Worm (Caenorhabditis elegans): ENCODE results near the gene F21C10.4.

The F21C10.4 gene

DNA sequence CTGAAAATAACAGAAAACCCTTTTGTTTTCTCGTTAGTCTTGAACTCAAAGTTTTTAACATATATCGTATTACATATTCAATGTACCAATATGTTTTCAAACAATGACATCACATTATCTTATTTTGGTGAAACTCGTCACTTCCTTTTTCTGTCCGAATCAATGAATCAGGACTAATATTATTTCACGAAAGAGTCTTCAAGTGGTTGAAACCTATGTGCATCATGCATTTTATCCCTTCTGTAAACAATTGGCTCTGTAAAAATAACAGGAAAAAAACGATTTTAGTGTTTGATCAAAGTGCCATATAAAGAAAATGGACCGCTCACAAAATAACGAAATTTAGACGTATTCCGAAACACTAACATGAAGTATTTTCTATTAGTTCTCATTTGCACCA lies 18.2 kb upstream of the F21C10.4 start, which contains the start of gene F21C10.18:
Gene F21C10.18 (plus strand): TSS at position 301 of the 400 bp plus-strand sequence.
- TF ChIP-seq egl-5 (tag; optimal IDR thresholded peaks at IDR 0.05) (no peak), R02D3.7 (tag; optimal IDR thresholded peaks at IDR 0.05) (no peak), pqm-1 (tag; optimal IDR thresholded peaks at IDR 0.05) (no peak), ceh-28 (tag; optimal IDR thresholded peaks at IDR 0.05) (no peak), lin-39 (tag; optimal IDR thresholded peaks at IDR 0.05) (no peak), nfya-1 (tag; optimal IDR thresholded peaks at IDR 0.05; ENCODE audit: insufficient read depth) (no peak), nhr-237 (tag; optimal IDR thresholded peaks at IDR 0.05) (no peak), ama-1 (optimal IDR thresholded peaks at IDR 0.05) (no peak), nhr-12 (tag; optimal IDR thresholded peaks at IDR 0.05) (no peak)

ce11 chrV:9109281-9109680 lies 17.1 kb upstream of the F21C10.4 start, which contains the start of gene pqn-31:
TSS of gene pqn-31 (plus strand) at chrV:9109581.
- TF ChIP-seq pha-4 (tag; optimal IDR thresholded peaks at IDR 0.05) (peak; percentile 37), nhr-237 (tag; optimal IDR thresholded peaks at IDR 0.05) (no peak)

DNA sequence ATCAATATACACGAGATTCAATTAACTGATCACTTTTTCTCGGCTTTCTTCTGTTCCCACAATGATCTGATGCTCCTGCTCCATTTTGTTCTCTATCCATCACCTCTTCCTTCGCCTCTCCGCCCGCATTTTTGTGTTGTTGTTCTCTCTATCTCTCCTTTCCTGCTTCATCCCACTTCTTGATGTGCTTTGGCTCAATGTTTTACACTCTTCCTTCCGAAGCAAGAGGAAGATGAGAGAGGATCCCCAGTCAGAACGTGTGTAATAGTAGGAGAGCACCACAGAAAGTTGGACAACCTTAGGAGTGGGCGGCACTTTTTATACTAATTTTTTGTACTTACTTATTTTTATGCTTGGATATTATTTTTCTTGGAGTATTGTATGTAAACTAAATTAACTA lies 14.5 kb upstream of the F21C10.4 start:
- no peak for TF ChIP-seq nfya-1 (tag; optimal IDR thresholded peaks at IDR 0.05; ENCODE audit: insufficient read depth)
- TF ChIP-seq egl-5 (tag; optimal IDR thresholded peaks at IDR 0.05) = no peak
- no peak for TF ChIP-seq lin-15B (tag; optimal IDR thresholded peaks at IDR 0.05)
- TF ChIP-seq elt-3 (tag; optimal IDR thresholded peaks at IDR 0.05) = no peak
- no peak for TF ChIP-seq elt-1 (tag; optimal IDR thresholded peaks at IDR 0.05)
- no peak for TF ChIP-seq R02D3.7 (tag; optimal IDR thresholded peaks at IDR 0.05)
- TF ChIP-seq nhr-77 (tag; optimal IDR thresholded peaks at IDR 0.05) = no peak
- no peak for TF ChIP-seq pqm-1 (tag; optimal IDR thresholded peaks at IDR 0.05)
- TF ChIP-seq skn-1 (tag; optimal IDR thresholded peaks at IDR 0.05) = no peak
- TF ChIP-seq ama-1 (optimal IDR thresholded peaks at IDR 0.05) = no peak
- no peak for TF ChIP-seq ztf-4 (tag; optimal IDR thresholded peaks at IDR 0.05)
- TF ChIP-seq nhr-23 (tag; optimal IDR thresholded peaks at IDR 0.05) = no peak
- no peak for TF ChIP-seq hmg-11 (tag; optimal IDR thresholded peaks at IDR 0.05)
- TF ChIP-seq daf-12 (tag; optimal IDR thresholded peaks at IDR 0.05) = no peak
- TF ChIP-seq nhr-237 (tag; optimal IDR thresholded peaks at IDR 0.05) = no peak
- no peak for TF ChIP-seq elt-2 (tag; optimal IDR thresholded peaks at IDR 0.05)
- TF ChIP-seq nhr-11 (tag; optimal IDR thresholded peaks at IDR 0.05) = no peak
- no peak for TF ChIP-seq ceh-16 (tag; optimal IDR thresholded peaks at IDR 0.05)
- no peak for TF ChIP-seq nhr-67 (tag; optimal IDR thresholded peaks at IDR 0.05)

DNA sequence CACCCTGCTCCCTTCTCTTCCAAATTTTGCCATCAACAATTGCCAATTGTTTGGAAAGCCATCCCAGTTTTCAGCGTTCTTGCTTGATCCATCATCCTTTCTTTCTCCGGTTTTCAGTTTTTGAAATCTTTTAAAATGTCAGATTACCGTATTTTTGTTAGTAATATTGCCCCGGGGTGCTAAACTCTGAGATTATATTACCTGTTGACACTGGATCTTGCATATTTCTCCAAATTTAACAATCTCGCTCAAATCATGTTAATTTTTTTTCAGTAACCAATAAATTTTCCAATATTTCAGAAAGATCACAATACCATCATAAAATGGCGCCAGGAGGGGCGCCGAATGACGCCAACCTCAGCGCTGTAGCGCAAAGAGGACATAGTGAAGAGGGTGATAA lies 13.9 kb upstream of the F21C10.4 start, which contains the start of gene F21C10.7:
Gene F21C10.7 (plus strand): TSS at position 301 of the 400 bp plus-strand sequence.
- TF ChIP-seq ztf-11 (tag; optimal IDR thresholded peaks at IDR 0.05) (no peak), nhr-67 (tag; optimal IDR thresholded peaks at IDR 0.05) (no peak), fkh-10 (GFP tag; optimal IDR thresholded peaks at IDR 0.05) (no peak), pha-4 (tag; optimal IDR thresholded peaks at IDR 0.05) (no peak), fkh-2 (tag; optimal IDR thresholded peaks at IDR 0.05) (no peak), ama-1 (optimal IDR thresholded peaks at IDR 0.05) (no peak), unc-62 (GFP tag; optimal IDR thresholded peaks at IDR 0.05) (no peak), sea-2 (GFP tag; optimal IDR thresholded peaks at IDR 0.05) (no peak), jun-1 (tag; optimal IDR thresholded peaks at IDR 0.05) (no peak), skn-1 (tag; optimal IDR thresholded peaks at IDR 0.05) (no peak), snpc-4 (tag; optimal IDR thresholded peaks at IDR 0.05) (no peak), ceh-28 (tag; optimal IDR thresholded peaks at IDR 0.05) (no peak), lin-15B (tag; optimal IDR thresholded peaks at IDR 0.05) (no peak), nhr-25 (tag; optimal IDR thresholded peaks at IDR 0.05) (no peak), nhr-28 (tag; optimal IDR thresholded peaks at IDR 0.05) (no peak), elt-3 (tag; optimal IDR thresholded peaks at IDR 0.05) (no peak), hmg-11 (tag; optimal IDR thresholded peaks at IDR 0.05) (no peak), nhr-77 (tag; optimal IDR thresholded peaks at IDR 0.05) (no peak), R02D3.7 (tag; optimal IDR thresholded peaks at IDR 0.05) (no peak), ztf-4 (tag; optimal IDR thresholded peaks at IDR 0.05) (no peak)

DNA sequence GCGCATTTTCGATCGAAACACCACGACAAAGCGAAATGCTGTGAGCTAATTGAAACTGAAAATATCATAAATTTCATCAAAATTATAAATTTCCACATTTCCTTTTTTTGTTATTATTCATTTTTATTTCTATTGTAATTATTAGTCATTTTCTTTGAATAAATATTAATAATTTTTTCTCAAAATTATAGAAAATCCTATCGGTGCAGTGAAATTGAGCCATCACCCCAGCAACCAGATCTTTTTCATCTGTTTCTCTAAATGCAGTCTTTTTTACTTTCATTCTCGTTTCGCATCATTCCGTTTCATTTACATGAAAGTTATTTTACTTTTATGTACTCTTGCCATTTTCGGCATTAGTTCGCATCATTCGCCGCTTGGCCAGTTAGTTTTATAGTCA lies 4.4 kb upstream of the F21C10.4 start, which contains the start of gene F21C10.13:
Gene F21C10.13 (plus strand): TSS at position 301 of the 400 bp plus-strand sequence.
- TF ChIP-seq aly-2 (tag; optimal IDR thresholded peaks at IDR 0.05) (no peak), jun-1 (tag; optimal IDR thresholded peaks at IDR 0.05) (no peak), nhr-237 (tag; optimal IDR thresholded peaks at IDR 0.05) (no peak), eor-1 (tag; optimal IDR thresholded peaks at IDR 0.05) (no peak), hmg-11 (tag; optimal IDR thresholded peaks at IDR 0.05) (no peak), ama-1 (optimal IDR thresholded peaks at IDR 0.05) (no peak), nhr-25 (tag; optimal IDR thresholded peaks at IDR 0.05) (no peak), nhr-67 (tag; optimal IDR thresholded peaks at IDR 0.05) (no peak), lin-15B (tag; optimal IDR thresholded peaks at IDR 0.05) (no peak), egl-27 (tag; optimal IDR thresholded peaks at IDR 0.05) (no peak), pqm-1 (tag; optimal IDR thresholded peaks at IDR 0.05) (no peak), ceh-82 (tag; optimal IDR thresholded peaks at IDR 0.05) (no peak), ceh-28 (tag; optimal IDR thresholded peaks at IDR 0.05) (no peak), nhr-11 (tag; optimal IDR thresholded peaks at IDR 0.05) (no peak), ztf-11 (tag; optimal IDR thresholded peaks at IDR 0.05) (no peak), zag-1 (tag; optimal IDR thresholded peaks at IDR 0.05) (no peak), mml-1 (tag; optimal IDR thresholded peaks at IDR 0.05) (no peak), lsy-12 (tag; optimal IDR thresholded peaks at IDR 0.05) (no peak), ceh-9 (tag; optimal IDR thresholded peaks at IDR 0.05) (no peak)
